Worm (Caenorhabditis elegans): ENCODE data around the gene Y47D7A.7.

Y47D7A.7 gene

DNA sequence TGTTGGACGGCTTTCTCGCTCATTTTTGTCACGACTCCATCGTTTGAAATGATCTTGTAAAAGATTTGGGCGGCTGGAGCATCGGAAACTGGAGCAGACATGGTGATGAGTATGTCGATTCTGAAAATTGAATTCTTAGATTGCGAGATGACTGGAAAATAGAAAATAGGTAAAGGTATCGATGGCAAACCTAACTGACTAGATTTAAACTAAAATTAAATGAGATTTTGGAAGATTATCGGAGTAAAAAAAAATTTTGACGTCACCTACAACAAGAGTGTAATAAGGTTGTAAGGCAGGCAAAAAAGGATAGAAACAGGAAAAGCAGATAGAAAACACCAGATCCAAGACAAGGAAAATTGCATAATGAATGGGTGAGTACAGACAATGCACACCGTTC is 1.8 kb upstream of the Y47D7A.7 start, which contains the start of gene skr-14:
skr-14 (minus strand) TSS at position 101 of the 400 bp plus-strand sequence.
- no peak for TF ChIP-seq him-1 (tag; optimal IDR thresholded peaks at IDR 0.05)
- no peak for TF ChIP-seq W03F9.2 (tag; optimal IDR thresholded peaks at IDR 0.05)
- TF ChIP-seq dao-5 (tag; optimal IDR thresholded peaks at IDR 0.05) = no peak

DNA sequence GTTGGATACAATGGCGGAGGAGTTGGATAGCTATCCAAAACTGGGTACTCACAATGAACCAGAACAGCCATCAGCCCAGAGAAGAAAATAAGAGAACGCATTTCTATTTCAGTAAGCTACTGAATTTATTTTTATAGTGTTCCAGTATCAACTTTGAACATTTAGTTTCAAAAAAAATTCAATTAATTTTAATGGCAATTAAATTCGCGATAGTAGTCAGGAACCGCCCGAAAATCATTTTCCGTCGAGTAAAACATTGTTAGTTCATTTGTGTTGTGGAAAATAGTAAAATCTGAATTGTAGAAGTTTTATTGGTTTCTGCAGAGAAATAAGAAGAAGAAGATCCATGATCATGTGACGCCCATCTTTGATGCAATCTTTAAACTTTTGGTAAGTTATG is 1.6 kb downstream of the Y47D7A.7 start, which contains the start of gene Y47D7A.6:
Y47D7A.6 (minus strand) TSS at position 101 of the 400 bp plus-strand sequence.
- TF ChIP-seq W03F9.2 (tag; optimal IDR thresholded peaks at IDR 0.05) (no peak), dao-5 (tag; optimal IDR thresholded peaks at IDR 0.05) (no peak), him-1 (tag; optimal IDR thresholded peaks at IDR 0.05) (no peak)

DNA sequence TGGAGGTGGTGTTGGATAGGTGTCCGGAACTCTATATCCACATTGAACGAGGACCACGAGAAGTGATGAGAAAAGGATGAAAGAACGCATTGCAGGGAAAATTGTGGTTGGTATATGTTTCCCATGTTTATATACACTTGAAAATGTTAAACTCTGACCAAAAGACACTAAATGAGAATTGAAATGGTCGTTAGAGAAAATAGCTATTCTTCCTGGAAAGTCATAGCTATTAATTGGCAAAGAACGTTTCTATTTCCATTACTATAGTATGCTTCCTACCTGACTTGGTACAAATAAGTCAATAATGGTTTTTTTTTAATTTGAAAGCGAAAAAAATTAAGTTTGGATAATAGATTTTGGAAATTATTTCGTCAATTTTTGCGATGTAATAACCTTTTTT is 3.0 kb downstream of the Y47D7A.7 start, which contains the start of gene Y47D7A.18:
Y47D7A.18 (minus strand) TSS at position 101 of the 400 bp plus-strand sequence.
- TF ChIP-seq him-1 (tag; optimal IDR thresholded peaks at IDR 0.05) (no peak), dao-5 (tag; optimal IDR thresholded peaks at IDR 0.05) (no peak), W03F9.2 (tag; optimal IDR thresholded peaks at IDR 0.05) (no peak)

DNA sequence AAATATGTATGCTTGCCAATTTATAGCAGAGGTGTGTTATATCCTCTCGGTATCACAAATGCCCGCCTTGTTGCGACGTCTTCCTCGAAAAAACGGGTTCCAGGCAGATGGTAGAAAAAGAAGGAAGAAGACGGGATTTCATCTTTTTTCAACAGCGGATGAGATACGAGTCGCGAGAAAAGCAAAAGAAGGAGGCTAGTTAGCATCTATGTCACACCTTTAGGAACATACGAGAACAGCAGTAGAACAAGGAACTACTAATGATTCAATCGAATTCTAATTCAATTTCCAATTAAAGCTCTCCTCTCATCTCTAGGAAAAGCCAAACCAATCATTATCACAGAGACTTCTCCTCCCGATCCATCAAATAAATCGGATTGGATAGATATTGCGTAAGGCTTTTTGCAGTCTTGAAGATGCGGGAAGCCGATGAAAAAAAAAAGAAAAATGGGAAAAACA is 5.0 kb downstream of the Y47D7A.7 start, which contains the start of gene grl-5:
grl-5 (minus strand) TSS at position 51 of the 459 bp plus-strand sequence.
- no peak for TF ChIP-seq W03F9.2 (tag; optimal IDR thresholded peaks at IDR 0.05)
- no peak for TF ChIP-seq dao-5 (tag; optimal IDR thresholded peaks at IDR 0.05)
- TF ChIP-seq him-1 (tag; optimal IDR thresholded peaks at IDR 0.05) = no peak

DNA sequence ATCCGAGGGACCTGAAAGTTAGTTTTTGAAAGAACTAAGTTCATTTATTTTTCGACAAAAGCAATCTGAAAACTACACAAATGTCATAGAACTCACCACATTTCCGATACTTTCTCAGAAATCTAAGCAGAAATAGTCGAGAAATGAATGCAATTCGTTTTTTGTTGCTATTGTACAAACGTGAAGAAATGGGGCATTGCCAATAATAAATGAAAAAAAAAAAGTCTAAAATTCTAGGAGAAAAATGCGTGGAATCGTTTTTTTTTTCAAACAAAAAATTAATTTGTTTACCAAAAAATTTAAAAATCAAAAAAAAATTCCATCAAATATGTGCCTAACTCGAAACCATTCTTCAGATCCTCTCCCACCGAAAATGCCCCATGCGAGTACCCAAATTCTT is 8.0 kb downstream of the Y47D7A.7 start, which contains the start of gene Y47D7A.17:
Y47D7A.17 (minus strand) TSS at position 101 of the 400 bp plus-strand sequence.
- TF ChIP-seq W03F9.2 (tag; optimal IDR thresholded peaks at IDR 0.05) = no peak
- no peak for TF ChIP-seq dao-5 (tag; optimal IDR thresholded peaks at IDR 0.05)
- TF ChIP-seq him-1 (tag; optimal IDR thresholded peaks at IDR 0.05) = no peak

DNA sequence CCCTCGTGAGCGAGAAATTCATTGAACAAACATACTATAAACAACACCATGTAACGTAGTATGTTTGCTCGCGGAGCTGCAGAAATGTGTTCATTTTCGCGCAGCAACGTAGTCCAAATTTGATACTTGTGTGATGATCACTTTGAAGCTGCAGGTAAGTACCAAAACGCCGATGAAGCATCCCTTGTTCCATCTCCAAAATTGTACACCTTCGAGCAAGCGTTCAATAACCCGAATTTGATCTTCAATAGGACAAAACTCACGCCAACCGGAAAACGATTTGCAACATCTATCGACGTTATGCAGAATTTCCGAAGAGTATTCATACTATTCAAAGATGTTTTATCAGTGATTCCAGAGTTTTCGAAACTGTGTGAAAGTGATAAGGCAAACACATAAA is 9.0 kb downstream of the Y47D7A.7 start, which contains the start of gene Y47D7A.3:
Y47D7A.3 (plus strand) TSS at position 301 of the 400 bp plus-strand sequence.
- no peak for TF ChIP-seq W03F9.2 (tag; optimal IDR thresholded peaks at IDR 0.05)
- TF ChIP-seq dao-5 (tag; optimal IDR thresholded peaks at IDR 0.05) = no peak
- TF ChIP-seq him-1 (tag; optimal IDR thresholded peaks at IDR 0.05) = no peak

DNA sequence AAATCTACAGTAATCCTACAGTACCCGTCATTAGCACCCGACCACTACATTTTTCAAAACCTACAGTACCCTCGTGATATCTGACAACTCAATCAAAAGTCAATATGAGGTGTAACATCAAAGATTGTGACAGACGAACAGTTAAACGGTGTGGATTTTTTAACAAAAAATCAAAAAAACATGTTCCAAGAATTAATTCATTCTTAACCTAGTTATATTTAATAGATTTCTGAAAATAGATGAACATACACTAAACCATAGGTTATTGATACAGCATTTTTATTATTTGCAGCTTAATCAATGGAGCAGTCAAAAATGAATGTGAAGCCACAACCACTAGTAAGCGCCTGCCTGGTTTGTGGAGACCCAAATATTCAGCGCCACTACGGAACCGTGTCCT is 12.1 kb downstream of the Y47D7A.7 start, which contains the start of gene nhr-118:
nhr-118 (plus strand) TSS at position 301 of the 400 bp plus-strand sequence.
- TF ChIP-seq dao-5 (tag; optimal IDR thresholded peaks at IDR 0.05) (no peak), W03F9.2 (tag; optimal IDR thresholded peaks at IDR 0.05) (no peak), him-1 (tag; optimal IDR thresholded peaks at IDR 0.05) (no peak)

DNA sequence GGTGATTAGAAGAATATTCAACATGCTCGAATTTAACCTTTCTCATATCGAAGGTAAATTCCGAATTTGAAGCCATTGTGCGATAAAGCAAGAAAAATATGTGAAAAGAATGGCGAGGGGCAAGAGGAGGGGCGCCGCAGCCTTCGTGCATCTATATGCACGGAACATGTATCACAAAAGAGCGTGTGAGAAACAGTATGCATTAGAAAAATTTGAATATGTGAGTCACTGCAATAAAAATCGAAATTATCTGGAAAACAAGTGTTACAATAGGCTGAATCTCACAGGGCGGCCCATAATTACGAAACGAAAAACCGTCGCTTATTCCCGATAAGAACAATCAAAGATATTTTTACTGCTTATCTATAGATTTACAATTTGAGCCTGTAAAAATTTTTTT is 17.8 kb downstream of the Y47D7A.7 start, which contains the start of gene F13A2.5:
F13A2.5 (minus strand) TSS at position 101 of the 400 bp plus-strand sequence.
- TF ChIP-seq W03F9.2 (tag; optimal IDR thresholded peaks at IDR 0.05) (no peak), him-1 (tag; optimal IDR thresholded peaks at IDR 0.05) (no peak), dao-5 (tag; optimal IDR thresholded peaks at IDR 0.05) (no peak)

DNA sequence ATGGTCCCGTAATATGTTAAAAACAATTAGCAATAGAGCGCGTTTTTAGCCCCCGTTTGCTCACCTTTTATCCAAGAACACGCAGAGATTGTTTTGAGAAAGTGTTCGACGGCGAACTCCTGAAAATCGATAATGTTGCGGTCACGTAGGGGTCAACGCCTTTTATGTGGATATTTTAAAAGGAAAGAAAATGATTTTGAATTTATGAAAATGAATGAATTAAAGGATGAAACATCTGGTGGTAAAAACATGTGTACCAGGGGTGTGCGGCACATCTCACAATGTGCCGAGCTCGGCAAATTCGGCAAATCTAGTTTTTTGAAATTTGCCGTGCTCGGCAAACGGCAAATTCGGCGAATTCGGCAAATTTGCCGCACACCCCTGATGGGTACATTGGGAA is 19.5 kb downstream of the Y47D7A.7 start, which contains the start of gene F13A2.4:
F13A2.4 (minus strand) TSS at position 101 of the 400 bp plus-strand sequence.
- TF ChIP-seq W03F9.2 (tag; optimal IDR thresholded peaks at IDR 0.05) (no peak), him-1 (tag; optimal IDR thresholded peaks at IDR 0.05) (no peak), dao-5 (tag; optimal IDR thresholded peaks at IDR 0.05) (no peak)

DNA sequence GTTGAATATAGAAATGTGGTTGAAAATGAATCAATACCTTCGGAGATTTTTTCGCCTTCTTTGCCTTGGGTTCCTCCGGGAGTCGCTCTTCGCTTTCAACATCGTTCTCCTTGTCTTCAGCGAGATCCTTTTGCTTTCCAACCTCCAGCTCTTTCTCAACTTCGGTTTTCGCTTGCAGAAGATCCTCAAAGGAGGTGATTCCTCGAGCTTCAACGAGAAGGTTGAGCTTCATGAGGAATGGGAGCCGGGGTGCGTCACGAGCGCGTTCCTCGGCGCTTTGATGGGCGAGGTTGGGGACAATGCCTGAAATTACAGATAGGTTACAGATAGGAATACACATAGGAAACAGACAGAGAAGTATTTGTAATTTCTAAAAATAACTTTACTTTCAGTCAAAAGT is 20.8 kb downstream of the Y47D7A.7 start:
- TF ChIP-seq dao-5 (tag; optimal IDR thresholded peaks at IDR 0.05) = no peak
- no peak for TF ChIP-seq him-1 (tag; optimal IDR thresholded peaks at IDR 0.05)
- no peak for TF ChIP-seq W03F9.2 (tag; optimal IDR thresholded peaks at IDR 0.05)

DNA sequence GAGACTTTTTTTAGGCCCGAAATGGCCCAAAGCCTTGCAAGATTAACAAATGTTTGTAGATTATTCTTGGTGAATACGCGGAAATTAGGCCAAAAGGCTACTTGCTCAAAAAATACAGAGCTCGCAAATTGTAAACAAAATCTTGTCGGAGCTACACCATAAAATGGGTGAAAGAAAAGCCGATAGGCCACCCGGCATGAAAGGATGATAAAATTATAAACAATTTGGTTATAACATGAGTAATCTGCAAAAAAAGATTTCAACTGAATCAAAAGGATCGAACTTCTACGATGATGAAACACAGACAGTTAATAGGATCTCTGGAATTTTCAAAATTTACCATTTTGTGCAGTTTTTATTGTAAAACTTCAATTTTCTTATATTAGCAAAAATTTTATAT is 21.5 kb downstream of the Y47D7A.7 start:
- TF ChIP-seq dao-5 (tag; optimal IDR thresholded peaks at IDR 0.05) (no peak), him-1 (tag; optimal IDR thresholded peaks at IDR 0.05) (no peak), W03F9.2 (tag; optimal IDR thresholded peaks at IDR 0.05) (no peak)

DNA sequence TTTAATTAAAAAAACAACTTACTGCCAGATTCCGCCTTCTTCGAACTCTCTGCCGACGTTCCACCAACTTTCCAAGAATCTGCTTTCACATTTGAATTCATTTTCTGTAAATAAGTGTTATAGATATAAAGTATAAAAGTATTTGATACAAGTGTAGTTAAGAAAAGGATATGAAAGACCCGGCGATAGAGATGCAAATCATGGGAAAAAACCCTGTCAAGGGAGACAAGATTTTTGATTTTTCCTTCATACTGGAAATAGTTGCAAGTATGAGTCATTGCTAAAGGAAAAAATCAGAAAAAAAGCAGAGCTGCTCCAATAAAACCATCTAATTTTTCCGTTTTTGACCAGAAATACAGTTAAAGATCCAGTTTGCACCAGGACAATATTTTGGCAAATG is 23.4 kb downstream of the Y47D7A.7 start, which contains the start of gene F13A2.3:
F13A2.3 (minus strand) TSS at position 101 of the 400 bp plus-strand sequence.
- TF ChIP-seq dao-5 (tag; optimal IDR thresholded peaks at IDR 0.05) = no peak
- TF ChIP-seq him-1 (tag; optimal IDR thresholded peaks at IDR 0.05) = no peak
- TF ChIP-seq W03F9.2 (tag; optimal IDR thresholded peaks at IDR 0.05) = no peak

DNA sequence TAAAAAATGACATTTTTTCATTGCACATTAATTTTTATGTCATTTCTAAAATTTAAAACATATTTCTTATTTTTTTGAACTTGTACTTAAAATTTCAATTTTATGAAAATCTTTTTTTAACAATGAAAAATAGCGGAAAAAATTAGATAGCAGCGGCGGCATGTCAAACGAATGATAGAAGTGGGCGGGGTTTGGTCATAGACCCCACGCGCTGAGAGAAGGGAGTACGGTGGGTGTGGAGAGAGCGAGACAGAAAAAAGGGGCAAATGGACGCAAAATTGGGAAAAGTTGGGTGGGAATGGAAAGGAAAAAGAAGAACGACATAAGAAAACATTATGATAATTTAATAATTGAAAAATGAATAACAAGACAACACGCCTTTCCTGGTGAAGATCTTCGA is 31.8 kb downstream of the Y47D7A.7 start:
- no peak for TF ChIP-seq him-1 (tag; optimal IDR thresholded peaks at IDR 0.05)
- TF ChIP-seq W03F9.2 (tag; optimal IDR thresholded peaks at IDR 0.05) = no peak
- TF ChIP-seq dao-5 (tag; optimal IDR thresholded peaks at IDR 0.05) = no peak

DNA sequence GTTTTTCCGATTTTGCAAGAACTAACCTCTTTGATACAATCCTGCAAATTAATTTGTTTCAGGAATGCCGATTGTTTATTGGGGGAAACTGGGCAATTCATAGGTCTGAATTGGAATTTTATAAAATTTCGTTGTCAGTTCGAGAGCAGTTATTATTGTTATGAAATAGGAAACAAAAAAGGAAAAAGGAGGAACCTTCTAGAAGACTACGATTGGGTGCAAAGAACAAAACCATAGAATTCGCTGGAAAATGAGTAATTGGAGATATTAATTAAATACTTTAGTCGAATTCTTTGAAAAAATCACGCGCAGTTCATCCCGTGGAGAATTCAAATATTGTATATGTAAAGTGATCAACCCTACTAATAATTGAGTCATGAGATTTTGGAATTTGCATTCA is 32.3 kb downstream of the Y47D7A.7 start, which contains the start of gene F13A2.9:
F13A2.9 (minus strand) TSS at position 101 of the 400 bp plus-strand sequence.
- TF ChIP-seq dao-5 (tag; optimal IDR thresholded peaks at IDR 0.05) (no peak), him-1 (tag; optimal IDR thresholded peaks at IDR 0.05) (no peak), W03F9.2 (tag; optimal IDR thresholded peaks at IDR 0.05) (no peak)
